Worm (Caenorhabditis elegans): Measurements from ENCODE around the gene lgc-36.

- TF ChIP-seq B0310.2 (tag; optimal IDR thresholded peaks at IDR 0.05): no peak
- TF ChIP-seq hmbx-1 (tag; optimal IDR thresholded peaks at IDR 0.05): no peak
- TF ChIP-seq tra-4 (tag; optimal IDR thresholded peaks at IDR 0.05): no peak
- no peak for TF ChIP-seq scrt-1 (GFP tag; IDR thresholded peaks at IDR 0.05)
- TF ChIP-seq ama-1 (optimal IDR thresholded peaks at IDR 0.05): no peak
These were observed 6.7 kb upstream of the lgc-36 start, which contains the start of gene cln-3.1 for ce11 chrV:11265482-11265881.
